Worm (Caenorhabditis elegans) whole organism, L4/young adult: ENCODE data around the gene ttr-15.

Experiments used
- W03F9.2 ChIP-seq: fragments of 150-350 bp; optimal IDR thresholded peaks from 2 replicates; lab custom pipeline; 2014; ENCODE audit warnings: missing biosample characterization, missing genetic modification characterization
- him-1 ChIP-seq: sonication (generic microtip); optimal IDR thresholded peaks from 2 replicates; lab custom pipeline; 2016; ENCODE audit warnings: missing genotype, missing genetic modification reagents, missing genetic modification characterization, missing compliant biosample characterization

ce11 chrIII:10337508-10338166 is at the start of gene ttr-15:
- TF ChIP-seq him-1 (tag; lab: Kevin White, UChicago) (no peak), W03F9.2 (no peak)
